Fruit fly (Drosophila melanogaster): Measurements from ENCODE around the gene CG3437.

CG3437 gene

DNA sequence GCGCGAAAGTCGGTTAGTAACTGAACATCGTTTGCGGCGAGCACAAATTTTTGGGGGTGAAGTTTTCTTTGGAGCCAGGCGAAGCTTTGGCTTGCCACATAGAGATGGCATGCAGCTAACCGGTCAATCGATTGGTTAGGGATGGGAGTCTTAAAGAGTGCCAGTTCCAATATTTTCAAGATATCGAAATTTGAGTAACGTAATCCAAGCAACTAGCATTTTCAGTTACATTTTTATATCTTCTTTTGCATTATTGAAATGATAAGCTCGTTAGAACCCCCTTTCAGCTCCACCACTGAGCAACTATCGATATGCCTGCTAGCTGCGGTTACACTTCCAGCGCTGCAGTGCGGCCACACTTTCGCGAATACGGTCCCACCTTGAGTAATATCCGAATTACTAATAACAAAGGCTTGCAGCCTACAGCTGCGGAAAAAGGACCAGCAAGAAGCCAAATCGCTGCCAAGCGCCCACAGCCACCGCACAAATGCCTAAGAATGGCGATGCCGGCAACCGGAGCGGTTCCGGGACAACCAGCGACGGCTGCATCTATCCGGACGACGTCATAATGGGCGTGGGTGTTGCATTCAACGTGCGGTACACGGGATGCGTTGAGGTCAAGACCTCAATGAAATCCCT, 30.7 kb downstream of the CG3437 start, which contains the start of the genes Atat and Shc (continued):
- TF ChIP-seq bcd (GFP tag; optimal IDR thresholded peaks at IDR 0.05) (peak; percentile 99), Dp (GFP tag; optimal IDR thresholded peaks at IDR 0.05) (peak; percentile 53), CG8765 (GFP tag; IDR thresholded peaks at IDR 0.05) (peak; percentile 99), CG30020 (tag; optimal IDR thresholded peaks at IDR 0.05) (peak; percentile 90), ATbp (GFP tag; optimal IDR thresholded peaks at IDR 0.05) (peak; percentile 93), CG16863 (GFP tag; optimal IDR thresholded peaks at IDR 0.05) (peak; percentile 99), Aef1 (GFP tag; IDR thresholded peaks at IDR 0.05) (peak; percentile 100), Bgb (GFP tag; IDR thresholded peaks at IDR 0.05; ENCODE audit: partially characterized antibody) (peak; percentile 89), CG2129 (GFP tag; IDR thresholded peaks at IDR 0.05; ENCODE audit: partially characterized antibody) (peak; percentile 76), Atf-2 (GFP tag; optimal IDR thresholded peaks at IDR 0.05) (peak; percentile 99), B-H1 (GFP tag; IDR thresholded peaks at IDR 0.05) (peak; percentile 99), schlank (tag; optimal IDR thresholded peaks at IDR 0.05) (peak; percentile 98), Mes4 (GFP tag; optimal IDR thresholded peaks at IDR 0.05) (peak; percentile 99), slbo (GFP tag; IDR thresholded peaks at IDR 0.05) (peak; percentile 100), dati (GFP tag; IDR thresholded peaks at IDR 0.05) (peak; percentile 96), CG9797 (GFP tag; optimal IDR thresholded peaks at IDR 0.05) (peak; percentile 100), mld (GFP tag; IDR thresholded peaks at IDR 0.05; ENCODE audit: partially characterized antibody) (0 out of 3 replicates have a peak, but pooled peaks have one; percentile 33), cad (GFP tag; optimal IDR thresholded peaks at IDR 0.05) (no peak), ara (GFP tag; IDR thresholded peaks at IDR 0.05) (peak; percentile 99), Ptx1 (GFP tag; IDR thresholded peaks at IDR 0.05) (peak; percentile 100), CG9727 (GFP tag; optimal IDR thresholded peaks at IDR 0.05) (peak; percentile 99), CG12769 (tag; optimal IDR thresholded peaks at IDR 0.05) (peak; percentile 100), CG14965 (GFP tag; optimal IDR thresholded peaks at IDR 0.05; ENCODE audit: borderline replicate concordance) (peak; percentile 91), Optix (GFP tag; IDR thresholded peaks at IDR 0.05) (peak; percentile 99), ftz-f1 (GFP tag; optimal IDR thresholded peaks at IDR 0.05) (peak; percentile 94), CHES-1-like (GFP tag; optimal IDR thresholded peaks at IDR 0.05) (peak; percentile 100), esg (GFP tag; conservative IDR thresholded peaks at IDR 0.05) (peak; percentile 100), CG7556 (GFP tag; optimal IDR thresholded peaks at IDR 0.05) (peak; percentile 96), sob (GFP tag; IDR thresholded peaks at IDR 0.05) (peak; percentile 100), gcm2 (GFP tag; optimal IDR thresholded peaks at IDR 0.05) (peak; percentile 97), CG16779 (GFP tag; IDR thresholded peaks at IDR 0.05) (peak; percentile 98), CG8089 (GFP tag; optimal IDR thresholded peaks at IDR 0.05) (peak; percentile 99), eyg (GFP tag; optimal IDR thresholded peaks at IDR 0.05) (peak; percentile 99), az2 (GFP tag; optimal IDR thresholded peaks at IDR 0.05) (peak; percentile 99), prd (optimal IDR thresholded peaks at IDR 0.05) (no peak), prd (GFP tag; IDR thresholded peaks at IDR 0.05) (peak; percentile 100), pan (optimal IDR thresholded peaks at IDR 0.05) (no peak), pan (GFP tag; optimal IDR thresholded peaks at IDR 0.05 in 1 of 2, IDR thresholded peaks at IDR 0.05 in 1 of 2) (peak in 1 of 2 experiments; percentile 99), NFAT (GFP tag; IDR thresholded peaks at IDR 0.05) (peak; percentile 100), exex (tag; optimal IDR thresholded peaks at IDR 0.05) (peak; percentile 91), CG8924 (tag; optimal IDR thresholded peaks at IDR 0.05) (peak; percentile 98), CG10147 (GFP tag; optimal IDR thresholded peaks at IDR 0.05) (peak; percentile 99), z (GFP tag; IDR thresholded peaks at IDR 0.05) (peak; percentile 73; the same call in 2 of the 3 replicates), lov (optimal IDR thresholded peaks at IDR 0.05) (no peak), lov (GFP tag; IDR thresholded peaks at IDR 0.05) (peak; percentile 99), D19B (GFP tag; optimal IDR thresholded peaks at IDR 0.05) (peak; percentile 97), CG12071 (GFP tag; optimal IDR thresholded peaks at IDR 0.05) (peak; percentile 97), fru (optimal IDR thresholded peaks at IDR 0.05) (no peak), CG9437 (GFP tag; optimal IDR thresholded peaks at IDR 0.05) (peak; percentile 77), CG7963 (GFP tag; IDR thresholded peaks at IDR 0.05; ENCODE audit: partially characterized antibody) (peak; percentile 64; the same call in 1 of the 3 replicates), Side (GFP tag; optimal IDR thresholded peaks at IDR 0.05) (peak; percentile 99)
